Fruit fly (Drosophila melanogaster): ENCODE measurements around the gene CG7560.

The CG7560 gene

DNA sequence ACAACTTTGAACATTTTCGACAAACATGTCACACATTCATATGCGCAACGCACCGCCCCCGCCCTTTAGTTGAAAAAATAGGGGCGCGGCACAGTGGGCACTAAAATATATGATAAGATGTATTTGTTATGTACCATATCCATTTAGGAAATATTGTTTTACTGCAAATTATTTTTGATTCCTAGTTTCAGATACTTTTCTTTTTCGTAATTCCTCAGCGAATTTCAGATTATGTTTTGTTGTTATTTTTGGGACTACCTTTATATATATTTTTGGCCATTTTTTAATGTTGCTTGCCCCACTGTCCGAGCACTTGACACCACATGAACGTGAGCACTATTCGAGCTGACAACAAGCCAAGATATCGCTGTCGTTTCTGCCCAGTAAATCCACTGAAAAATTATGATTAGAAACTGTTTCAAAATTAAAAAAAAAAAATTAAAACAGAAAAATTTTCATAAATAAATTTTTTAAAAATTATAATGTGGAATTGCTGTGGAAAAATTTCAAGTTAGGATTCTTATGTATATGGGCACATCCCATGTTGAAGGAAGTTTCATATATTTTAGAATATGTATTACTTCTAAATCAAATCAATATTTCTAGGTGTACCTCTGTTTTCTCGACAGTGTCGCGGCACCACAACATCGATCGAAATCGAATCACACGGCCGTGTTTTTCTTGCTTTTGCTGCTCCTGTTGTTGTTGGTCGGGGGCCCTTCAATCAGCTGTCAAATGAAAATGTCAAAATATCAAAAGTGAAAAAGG lies 7.5 kb upstream of the CG7560 start (continued):
- TF ChIP-seq unpg (GFP tag; optimal IDR thresholded peaks at IDR 0.05) (peak; percentile 92), ase (GFP tag; IDR thresholded peaks at IDR 0.05) (peak; percentile 83), gfzf (GFP tag; optimal IDR thresholded peaks at IDR 0.05) (no peak), so (GFP tag; IDR thresholded peaks at IDR 0.05) (peak; percentile 90), CG11398 (GFP tag; optimal IDR thresholded peaks at IDR 0.05) (no peak), Hr78 (GFP tag; optimal IDR thresholded peaks at IDR 0.05) (peak in 1 of 2 experiments; percentile 50), CG7372 (GFP tag; IDR thresholded peaks at IDR 0.05) (peak; percentile 82), CG34376 (GFP tag; optimal IDR thresholded peaks at IDR 0.05) (peak; percentile 45), Side (GFP tag; optimal IDR thresholded peaks at IDR 0.05) (peak; percentile 45), CG10274 (GFP tag; optimal IDR thresholded peaks at IDR 0.05) (peak; percentile 41), CG9797 (GFP tag; optimal IDR thresholded peaks at IDR 0.05) (no peak), CG13424 (tag; optimal IDR thresholded peaks at IDR 0.05) (peak; percentile 92), danr (GFP tag; IDR thresholded peaks at IDR 0.05) (peak; percentile 74), CG8944 (GFP tag; optimal IDR thresholded peaks at IDR 0.05) (peak; percentile 38), hth (optimal IDR thresholded peaks at IDR 0.05) (no peak), CG18764 (GFP tag; optimal IDR thresholded peaks at IDR 0.05) (peak; percentile 82), h (optimal IDR thresholded peaks at IDR 0.05) (no peak), ind (GFP tag; optimal IDR thresholded peaks at IDR 0.05) (peak; percentile 70), Ptx1 (GFP tag; IDR thresholded peaks at IDR 0.05) (peak; percentile 94), fd96Cb (tag; optimal IDR thresholded peaks at IDR 0.05) (peak; percentile 94), Nf-YA (GFP tag; IDR thresholded peaks at IDR 0.05) (peak; percentile 83), wdn (GFP tag; IDR thresholded peaks at IDR 0.05) (0 out of 2 replicates have a peak, but pooled peaks have one; percentile 14), Hmr (GFP tag; optimal IDR thresholded peaks at IDR 0.05) (peak; percentile 81), CG4730 (GFP tag; IDR thresholded peaks at IDR 0.05) (peak; percentile 80), knrl (GFP tag; IDR thresholded peaks at IDR 0.05; ENCODE audit: partially characterized antibody) (peak; percentile 59; the same call in 2 of the 3 replicates), CG34422 (GFP tag; IDR thresholded peaks at IDR 0.05) (peak; percentile 89), Doc3 (GFP tag; IDR thresholded peaks at IDR 0.05; ENCODE audit: partially characterized antibody) (peak; percentile 36; the same call in 1 of the 3 replicates), toy (GFP tag; IDR thresholded peaks at IDR 0.05) (peak; percentile 76), Eip74EF (GFP tag; optimal IDR thresholded peaks at IDR 0.05) (peak in 1 of 2 experiments; percentile 92), oc (tag; optimal IDR thresholded peaks at IDR 0.05) (peak; percentile 83), insv (GFP tag; optimal IDR thresholded peaks at IDR 0.05) (no peak), CG14050 (GFP tag; IDR thresholded peaks at IDR 0.05) (peak; percentile 82), CG7556 (GFP tag; optimal IDR thresholded peaks at IDR 0.05) (peak; percentile 91), amos (GFP tag; IDR thresholded peaks at IDR 0.05; ENCODE audit: partially characterized antibody) (no peak), luna (GFP tag; optimal IDR thresholded peaks at IDR 0.05) (no peak), Hmx (GFP tag; optimal IDR thresholded peaks at IDR 0.05) (no peak), bcd (GFP tag; optimal IDR thresholded peaks at IDR 0.05) (peak; percentile 77), Dad (GFP tag; optimal IDR thresholded peaks at IDR 0.05) (peak; percentile 32), Fer1 (GFP tag; optimal IDR thresholded peaks at IDR 0.05) (peak; percentile 92), CG31441 (GFP tag; IDR thresholded peaks at IDR 0.05) (peak; percentile 66), sim (GFP tag; IDR thresholded peaks at IDR 0.05) (peak; percentile 73; the same call in 1 of the 2 replicates), nerfin-2 (GFP tag; IDR thresholded peaks at IDR 0.05; ENCODE audit: partially characterized antibody) (peak; percentile 20; the same call in 1 of the 2 replicates), CG8765 (GFP tag; IDR thresholded peaks at IDR 0.05) (peak; percentile 82), pho (GFP tag; optimal IDR thresholded peaks at IDR 0.05) (peak; percentile 25), eyg (GFP tag; optimal IDR thresholded peaks at IDR 0.05) (no peak), sima (GFP tag; optimal IDR thresholded peaks at IDR 0.05) (no peak), Lim3 (GFP tag; IDR thresholded peaks at IDR 0.05) (peak; percentile 32; the same call in 1 of the 2 replicates), CG3163 (GFP tag; optimal IDR thresholded peaks at IDR 0.05) (no peak), Atf-2 (GFP tag; optimal IDR thresholded peaks at IDR 0.05) (peak; percentile 29)
